Fruit fly (Drosophila melanogaster): ENCODE results near the gene CG8379.

dm6 chr3R:8863094-8863865, 39.1 kb downstream of the CG8379 start:
- TF ChIP-seq psq (GFP tag; optimal IDR thresholded peaks at IDR 0.05) (no peak), br (GFP tag; optimal IDR thresholded peaks at IDR 0.05) (no peak)
